Fruit fly (Drosophila melanogaster) whole organism, prepupa: Measurements from ENCODE around the gene Cby.

ENCODE experiments used
- CG3032 ChIP-seq: fragments of 200-800 bp; optimal IDR thresholded peaks from 2 replicates; lab custom pipeline; 2019; ENCODE audit warnings: missing biosample characterization, mild to moderate bottlenecking, missing genetic modification characterization, moderate library complexity
- CG6163 ChIP-seq: fragments of 200-800 bp; sonication (Bioruptor generic); IDR thresholded peaks from 3 replicates; pipeline ENCODE4 v1.3.6; 2022; ENCODE audit warnings: missing biosample characterization, missing genetic modification characterization
- CG8632 ChIP-seq: fragments of 200-800 bp; sonication (Bioruptor generic); optimal IDR thresholded peaks from 3 replicates; lab custom pipeline; 2016; ENCODE audit warnings: missing biosample characterization, missing genetic modification characterization
- Eip78C ChIP-seq: fragments of 200-800 bp; sonication (Bioruptor generic); peaks from one replicate; lab custom pipeline; 2016; ENCODE audit warnings: missing biosample characterization, missing genetic modification characterization
- Gug ChIP-seq: fragments of 200-800 bp; sonication (Bioruptor generic); IDR thresholded peaks from 2 replicates; pipeline ENCODE4 v1.3.6; 2022; ENCODE audit warnings: missing biosample characterization, missing genetic modification characterization
- dac ChIP-seq: fragments of 200-800 bp; sonication (Bioruptor generic); optimal IDR thresholded peaks from 2 replicates; lab custom pipeline; 2017; ENCODE audit warnings: missing biosample characterization, mild to moderate bottlenecking, missing genetic modification characterization

- TF ChIP-seq Eip78C (GFP tag; lab: Kevin White, UChicago) (peak; percentile 70), Gug (GFP tag; lab: Robert Waterston, UW) (no peak), CG8632 (GFP tag; lab: Kevin White, UChicago) (no peak), dac (GFP tag; lab: Kevin White, UChicago) (no peak), CG6163 (GFP tag; lab: Robert Waterston, UW) (peak; percentile 17; the same call in 1 of the 3 replicates), CG3032 (tag; lab: Kevin White, UChicago) (no peak)
These were observed 26.1 kb upstream of the Cby start for dm6 chr3R:21841474-21842376.
